Fruit fly (Drosophila melanogaster): Measurements from ENCODE around the gene intr.

DNA sequence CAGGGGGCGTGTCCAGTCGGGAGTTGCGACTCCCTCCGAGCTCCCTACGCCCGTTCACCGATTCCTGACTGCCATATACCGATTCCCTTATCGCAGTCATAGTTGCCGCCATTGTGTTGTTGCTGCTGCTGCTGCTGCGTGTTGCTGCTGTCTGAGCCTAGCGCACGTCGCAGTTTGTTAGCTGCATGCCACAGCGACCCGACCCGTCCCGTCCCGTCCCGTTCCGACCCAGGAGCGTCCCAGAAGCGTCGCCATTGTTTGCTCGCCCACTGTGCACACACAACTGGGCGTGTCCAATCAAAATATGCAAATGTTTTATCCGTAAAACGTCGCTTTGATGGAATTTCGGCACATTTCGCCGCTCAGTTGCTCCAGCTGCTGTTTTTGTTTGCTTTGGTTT, 14.6 kb upstream of the intr start:
- TF ChIP-seq h (optimal IDR thresholded peaks at IDR 0.05) (no peak), psq (optimal IDR thresholded peaks at IDR 0.05) (no peak), Sin3A (optimal IDR thresholded peaks at IDR 0.05) (no peak), ttk (optimal IDR thresholded peaks at IDR 0.05) (no peak)

Data from Kc167 (cell line).